Worm (Caenorhabditis elegans) whole organism, L1 larva: ENCODE measurements around the gene D2096.5.

ENCODE experiments used
- sox-4 ChIP-seq: sonication (generic microtip); optimal IDR thresholded peaks from 2 replicates; lab custom pipeline; 2016; ENCODE audit warnings: missing genetic modification characterization, missing compliant biosample characterization
- unc-62 ChIP-seq: fragments of 150-350 bp; optimal IDR thresholded peaks from 2 replicates; lab custom pipeline; 2014; ENCODE audit warnings: missing biosample characterization, missing genetic modification reagents, missing genetic modification characterization

- TF ChIP-seq unc-62 (GFP tag; lab: Kevin White, UChicago) (no peak), sox-4 (tag; lab: Kevin White, UChicago) (no peak)
Observed at ce11 chrIV:8328913-8329312, 30.7 kb downstream of the D2096.5 start, which contains the start of gene F35H10.2.
